Worm (Caenorhabditis elegans) whole organism, L1 larva: Measurements from ENCODE around the gene srxa-1.

ENCODE experiments used
- C34B4.2 ChIP-seq: sonication (generic microtip); optimal IDR thresholded peaks from 2 replicates; lab custom pipeline; 2017; ENCODE audit warnings: mild to moderate bottlenecking, missing genetic modification characterization, missing compliant biosample characterization
- alr-1 ChIP-seq: fragments of 200-800 bp; sonication (Bioruptor generic); optimal IDR thresholded peaks from 2 replicates; lab custom pipeline; 2018; ENCODE audit warnings: borderline replicate concordance, mild to moderate bottlenecking, missing genetic modification characterization, missing compliant biosample characterization
- efl-1 ChIP-seq, 4 experiments: fragments of 150-350 bp; optimal IDR thresholded peaks in 3 of 4; peaks in 1 of 4; 1 replicate in 1 of 4; 2 replicates in 3 of 4; lab custom pipeline; 2014; ENCODE audit warnings: missing biosample characterization in 2 of 4, missing genetic modification characterization in 2 of 4, missing genetic modification reagents in 2 of 4
- efl-3 ChIP-seq: fragments of 200-800 bp; sonication (Bioruptor generic); optimal IDR thresholded peaks from 2 replicates; lab custom pipeline; 2018; ENCODE audit warnings: mild to moderate bottlenecking, missing genetic modification characterization, missing compliant biosample characterization
- egl-27 ChIP-seq, 2 experiments: fragments of 150-350 bp in 1 of 2; sonication (generic microtip); optimal IDR thresholded peaks; 3 replicates each; lab custom pipeline; 2017 to 2018; ENCODE audit warnings: missing biosample characterization in 2 of 2, missing genetic modification characterization in 2 of 2, missing genetic modification reagents in 2 of 2
- elt-2 ChIP-seq: sonication (generic microtip); optimal IDR thresholded peaks from 2 replicates; lab custom pipeline; 2016; ENCODE audit warnings: missing genetic modification characterization, mild to moderate bottlenecking, inconsistent platforms, missing compliant biosample characterization, missing genetic modification reagents
- ets-5 ChIP-seq: fragments of 200-800 bp; sonication (Bioruptor generic); IDR thresholded peaks from 2 replicates; pipeline ENCODE4 v1.3.6; 2022; ENCODE audit warnings: missing genetic modification characterization, missing compliant biosample characterization
- fkh-10 ChIP-seq: sonication (generic microtip); optimal IDR thresholded peaks from 2 replicates; lab custom pipeline; 2017; ENCODE audit warnings: missing biosample characterization, missing genetic modification reagents, missing genetic modification characterization
- fos-1 ChIP-seq: fragments of 150-350 bp; optimal IDR thresholded peaks from 2 replicates; lab custom pipeline; 2014; ENCODE audit warnings: missing biosample characterization, missing genetic modification characterization
- grh-1 ChIP-seq: fragments of 200-800 bp; sonication (Bioruptor generic); IDR thresholded peaks from 2 replicates; pipeline ENCODE4 v1.3.6; 2022; ENCODE audit warnings: missing genetic modification reagents, missing genetic modification characterization, missing compliant biosample characterization
- irx-1 ChIP-seq: sonication (generic microtip); optimal IDR thresholded peaks from 2 replicates; lab custom pipeline; 2016; ENCODE audit warnings: missing genetic modification characterization, missing compliant biosample characterization
- jun-1 ChIP-seq: fragments of 150-350 bp; optimal IDR thresholded peaks from 2 replicates; lab custom pipeline; 2014; ENCODE audit warnings: missing biosample characterization, missing genetic modification reagents, missing genetic modification characterization
- lin-13 ChIP-seq: fragments of 150-350 bp; optimal IDR thresholded peaks from 2 replicates; lab custom pipeline; 2014; ENCODE audit warnings: missing biosample characterization, missing genetic modification reagents, missing genetic modification characterization
- lin-14 ChIP-seq: fragments of 200-800 bp; sonication (Bioruptor generic); optimal IDR thresholded peaks from 2 replicates; lab custom pipeline; 2018; ENCODE audit warnings: mild to moderate bottlenecking, missing genetic modification characterization, moderate library complexity, missing compliant biosample characterization
- lin-39 ChIP-seq: fragments of 150-350 bp; optimal IDR thresholded peaks from 2 replicates; lab custom pipeline; 2014; ENCODE audit warnings: missing biosample characterization, missing genetic modification reagents, missing genetic modification characterization
- lsy-2 ChIP-seq, 2 experiments: fragments of 150-350 bp; optimal IDR thresholded peaks; 2 replicates each; lab custom pipeline; 2014; ENCODE audit warnings: missing biosample characterization in 2 of 2, missing genetic modification characterization in 2 of 2
- mab-9 ChIP-seq: fragments of 200-800 bp; sonication (Bioruptor generic); IDR thresholded peaks from 2 replicates; pipeline ENCODE4 v1.3.6; 2022; ENCODE audit warnings: missing genetic modification reagents, missing genetic modification characterization, missing compliant biosample characterization
- mdl-1 ChIP-seq, 2 experiments: fragments of 150-350 bp; optimal IDR thresholded peaks; 2 replicates each; lab custom pipeline; 2014 to 2017; ENCODE audit warnings: missing biosample characterization in 2 of 2, missing genetic modification characterization in 2 of 2, inconsistent platforms in 1 of 2
- mef-2 ChIP-seq: fragments of 150-350 bp; optimal IDR thresholded peaks from 2 replicates; lab custom pipeline; 2014; ENCODE audit warnings: missing biosample characterization, missing genetic modification characterization
- nhr-19 ChIP-seq: fragments of 200-800 bp; sonication (Bioruptor generic); conservative IDR thresholded peaks from 2 replicates; pipeline ENCODE4 v1.3.6; 2022; ENCODE audit warnings: missing genetic modification characterization, missing compliant biosample characterization
- nhr-20 ChIP-seq: sonication (generic microtip); optimal IDR thresholded peaks from 2 replicates; lab custom pipeline; 2016; ENCODE audit warnings: mild to moderate bottlenecking, missing genetic modification characterization, missing compliant biosample characterization
- nhr-71 ChIP-seq: sonication (generic microtip); optimal IDR thresholded peaks from 2 replicates; lab custom pipeline; 2016; ENCODE audit warnings: mild to moderate bottlenecking, missing genetic modification characterization, moderate library complexity, missing compliant biosample characterization
- nhr-77 ChIP-seq: fragments of 150-350 bp; optimal IDR thresholded peaks from 2 replicates; lab custom pipeline; 2014; ENCODE audit warnings: missing biosample characterization, missing genetic modification characterization
- nhr-85 ChIP-seq: sonication (generic microtip); peaks from one replicate; lab custom pipeline; 2016; ENCODE audit warnings: missing genetic modification characterization, inconsistent platforms, missing compliant biosample characterization
- skn-1 ChIP-seq: fragments of 150-350 bp; optimal IDR thresholded peaks from 2 replicates; lab custom pipeline; 2014; ENCODE audit warnings: missing biosample characterization, missing genetic modification characterization
- swsn-7 ChIP-seq: sonication (generic microtip); optimal IDR thresholded peaks from 2 replicates; lab custom pipeline; 2016; ENCODE audit warnings: missing genetic modification characterization, missing compliant biosample characterization
- tbx-2 ChIP-seq: sonication (generic microtip); optimal IDR thresholded peaks from 2 replicates; lab custom pipeline; 2016; ENCODE audit warnings: missing genetic modification characterization, missing compliant biosample characterization
- unc-62 ChIP-seq: fragments of 150-350 bp; optimal IDR thresholded peaks from 2 replicates; lab custom pipeline; 2014; ENCODE audit warnings: missing biosample characterization, missing genetic modification reagents, missing genetic modification characterization

Gene srxa-1

ce11 chrV:20753838-20754503 lies 22.1 kb downstream of the srxa-1 start:
- no peak for TF ChIP-seq mef-2 (tag; lab: Kevin White, UChicago)
- no peak for TF ChIP-seq fkh-10
- TF ChIP-seq lin-14 (GFP tag; lab: Kevin White, UChicago), result peak; percentile 25
- peak; percentile 24 for TF ChIP-seq nhr-85 (tag; lab: Kevin White, UChicago)
- TF ChIP-seq elt-2 (tag; lab: Kevin White, UChicago), result peak; percentile 16
- TF ChIP-seq lin-13 (GFP tag; lab: Kevin White, UChicago), result no peak
- TF ChIP-seq, all 84 proteins: peak for 3

- TF ChIP-seq skn-1 (tag; lab: Kevin White, UChicago), result no peak
- TF ChIP-seq nhr-20 (tag; lab: Kevin White, UChicago), result no peak
- TF ChIP-seq lin-39 (tag; lab: Kevin White, UChicago), result no peak
- no peak for TF ChIP-seq efl-3 (GFP tag; lab: Kevin White, UChicago)
- TF ChIP-seq swsn-7, result no peak
- TF ChIP-seq unc-62 (GFP tag; lab: Kevin White, UChicago), result no peak
- TF ChIP-seq fos-1 (tag; lab: Kevin White, UChicago), result no peak
- no peak for TF ChIP-seq ets-5 (GFP tag; lab: Robert Waterston, UW)
Measured at ce11 chrV:20755494-20755893, 23.6 kb downstream of the srxa-1 start.

- TF ChIP-seq mdl-1 (tag; optimal IDR thresholded peaks at IDR 0.05; lab: Kevin White, UChicago) (peak in 1 of 2 experiments; percentile 22), mab-9 (GFP tag; lab: Robert Waterston, UW) (no peak), grh-1 (no peak), lin-14 (GFP tag; lab: Kevin White, UChicago) (peak; percentile 26)
Measured at ce11 chrV:20756385-20756996, 24.6 kb downstream of the srxa-1 start.

- no peak for TF ChIP-seq jun-1
Measured at ce11 chrV:20757255-20757654, 25.4 kb downstream of the srxa-1 start.

ce11 chrV:20758106-20758505 lies 26.2 kb downstream of the srxa-1 start:
- TF ChIP-seq efl-1 (optimal IDR thresholded peaks at IDR 0.05; lab: Kevin White, UChicago) (no peak), efl-1 (GFP tag; optimal IDR thresholded peaks at IDR 0.05 in 1 of 2; lab: Kevin White, UChicago) (peak in 1 of 2 experiments; percentile 75), irx-1 (tag; lab: Kevin White, UChicago) (no peak)

ce11 chrV:20761758-20762157 lies 29.9 kb downstream of the srxa-1 start:
- TF ChIP-seq lin-14 (GFP tag; lab: Kevin White, UChicago), result peak; percentile 41
- TF ChIP-seq swsn-7, result peak; percentile 22
- TF ChIP-seq C34B4.2 (tag; lab: Kevin White, UChicago), result no peak
- peak in 1 of 2 experiments; percentile 54 for TF ChIP-seq lsy-2 (tag; optimal IDR thresholded peaks at IDR 0.05; lab: Kevin White, UChicago)
- TF ChIP-seq mef-2 (tag; lab: Kevin White, UChicago), result no peak
- peak; percentile 34 for TF ChIP-seq nhr-71 (tag; lab: Kevin White, UChicago)
- peak in 1 of 2 experiments; percentile 17 for TF ChIP-seq efl-1 (optimal IDR thresholded peaks at IDR 0.05; lab: Kevin White, UChicago)
- no peak for TF ChIP-seq efl-1 (GFP tag; optimal IDR thresholded peaks at IDR 0.05 in 1 of 2; lab: Kevin White, UChicago)
- TF ChIP-seq nhr-20 (tag; lab: Kevin White, UChicago), result peak; percentile 44
- TF ChIP-seq egl-27 (tag; optimal IDR thresholded peaks at IDR 0.05; lab: Kevin White, UChicago), result peak in 1 of 2 experiments; percentile 7
- TF ChIP-seq tbx-2 (tag; lab: Kevin White, UChicago), result peak; percentile 54
- peak; percentile 68 for TF ChIP-seq nhr-77 (tag; lab: Kevin White, UChicago)
- no peak for TF ChIP-seq alr-1
- TF ChIP-seq nhr-19 (GFP tag; lab: Robert Waterston, UW), result peak; percentile 33
